Fruit fly (Drosophila melanogaster) whole organism, adult: ENCODE data around the gene BthD.

ENCODE experiments used
- CG12768 ChIP-seq: fragments of 200-800 bp; sonication (Bioruptor generic); optimal IDR thresholded peaks from 2 replicates; lab custom pipeline; 2017; ENCODE audit warnings: missing biosample characterization, missing genetic modification characterization, mild to moderate bottlenecking, moderate library complexity, missing genetic modification reagents
- CG14711 ChIP-seq: fragments of 200-800 bp; sonication (Bioruptor generic); optimal IDR thresholded peaks from 2 replicates; lab custom pipeline; 2018; ENCODE audit warnings: missing biosample characterization, mild to moderate bottlenecking, missing genetic modification characterization, moderate library complexity
- CG1620 ChIP-seq: fragments of 200-800 bp; sonication (Bioruptor generic); optimal IDR thresholded peaks from 2 replicates; lab custom pipeline; 2016; ENCODE audit warnings: missing biosample characterization, missing genetic modification characterization
- CG7045 ChIP-seq: fragments of 200-800 bp; sonication (Bioruptor generic); optimal IDR thresholded peaks from 2 replicates; lab custom pipeline; 2017; ENCODE audit warnings: missing biosample characterization, mild to moderate bottlenecking, missing genetic modification characterization
- Crg-1 ChIP-seq: fragments of 200-800 bp; sonication (Bioruptor generic); optimal IDR thresholded peaks from 2 replicates; lab custom pipeline; 2016; ENCODE audit warnings: missing biosample characterization, missing genetic modification characterization
- Hr96 ChIP-seq: fragments of 200-800 bp; sonication (Bioruptor generic); optimal IDR thresholded peaks from 2 replicates; lab custom pipeline; 2016; ENCODE audit warnings: missing biosample characterization, missing genetic modification characterization
- cic ChIP-seq: fragments of 200-800 bp; sonication (Bioruptor generic); optimal IDR thresholded peaks from 2 replicates; lab custom pipeline; 2017; ENCODE audit warnings: missing biosample characterization, mild to moderate bottlenecking, missing genetic modification characterization, moderate library complexity
- cnc ChIP-seq, 2 experiments: fragments of >200 bp; optimal IDR thresholded peaks; 2 replicates each; lab custom pipeline; 2017
- kay ChIP-seq: fragments of 200-800 bp; sonication (Bioruptor generic); peaks from one replicate; lab custom pipeline; 2016; ENCODE audit warnings: missing biosample characterization, missing genetic modification characterization, borderline replicate concordance
- pad ChIP-seq: fragments of 200-800 bp; sonication (Bioruptor generic); optimal IDR thresholded peaks from 3 replicates; lab custom pipeline; 2017; ENCODE audit warnings: missing biosample characterization, missing genetic modification characterization, mild to moderate bottlenecking, moderate library complexity, missing genetic modification reagents

dm6 chrX:13568127-13568526 is 43.8 kb upstream of the BthD start:
- TF ChIP-seq kay (GFP tag; lab: Kevin White, UChicago): no peak
- peak; percentile 31 for TF ChIP-seq pad
- no peak for TF ChIP-seq cic (GFP tag; lab: Kevin White, UChicago)
- TF ChIP-seq cnc (optimal IDR thresholded peaks at IDR 0.05; lab: Kevin White, UChicago): no peak
- no peak for TF ChIP-seq Crg-1 (GFP tag; lab: Kevin White, UChicago)
- no peak for TF ChIP-seq CG12768 (GFP tag; lab: Kevin White, UChicago)
- TF ChIP-seq CG7045 (GFP tag; lab: Kevin White, UChicago): no peak
- TF ChIP-seq CG14711: peak; percentile 67
- TF ChIP-seq Hr96 (GFP tag; lab: Kevin White, UChicago): no peak
- peak; percentile 45 for TF ChIP-seq CG1620 (GFP tag; lab: Kevin White, UChicago)
